Fruit fly (Drosophila melanogaster) whole organism, prepupa: ENCODE measurements around the gene mEFTs.

Experiments
- CG10631 ChIP-seq: fragments of 200-800 bp; sonication (Bioruptor generic); optimal IDR thresholded peaks from 2 replicates; lab custom pipeline; 2016; ENCODE audit warnings: missing biosample characterization, missing genetic modification characterization
- CG10669 ChIP-seq: fragments of 200-800 bp; sonication (Bioruptor generic); optimal IDR thresholded peaks from 3 replicates; lab custom pipeline; 2018; ENCODE audit warnings: missing biosample characterization, mild to moderate bottlenecking, missing genetic modification characterization, moderate library complexity
- CG11294 ChIP-seq: fragments of 200-800 bp; sonication (Bioruptor generic); IDR thresholded peaks from 2 replicates; pipeline ENCODE4 v1.3.6; 2022; ENCODE audit warnings: missing biosample characterization, missing genetic modification characterization
- CG11762 ChIP-seq: fragments of 200-800 bp; sonication (Bioruptor generic); optimal IDR thresholded peaks from 3 replicates; lab custom pipeline; 2016; ENCODE audit warnings: missing biosample characterization, missing genetic modification characterization; ENCODE audit not compliant: insufficient read depth
- CG11902 ChIP-seq: fragments of 200-800 bp; sonication (Bioruptor generic); optimal IDR thresholded peaks from 3 replicates; lab custom pipeline; 2016; ENCODE audit warnings: missing biosample characterization, missing genetic modification characterization
- CG15336 ChIP-seq: fragments of 200-800 bp; sonication (Bioruptor generic); IDR thresholded peaks from 2 replicates; pipeline ENCODE4 v1.3.6; 2022; ENCODE audit warnings: missing biosample characterization, missing genetic modification characterization
- CG1621 ChIP-seq: fragments of 200-800 bp; sonication (Bioruptor generic); optimal IDR thresholded peaks from 3 replicates; lab custom pipeline; 2018; ENCODE audit warnings: missing biosample characterization, mild to moderate bottlenecking, missing genetic modification characterization
- CG16779 ChIP-seq: fragments of 200-800 bp; sonication (Bioruptor generic); optimal IDR thresholded peaks from 3 replicates; lab custom pipeline; 2017; ENCODE audit warnings: missing biosample characterization, mild to moderate bottlenecking, missing genetic modification characterization
- CG3032 ChIP-seq: fragments of 200-800 bp; optimal IDR thresholded peaks from 2 replicates; lab custom pipeline; 2019; ENCODE audit warnings: missing biosample characterization, mild to moderate bottlenecking, missing genetic modification characterization, moderate library complexity
- CG31627 ChIP-seq: fragments of 200-800 bp; sonication (Bioruptor generic); optimal IDR thresholded peaks from 3 replicates; lab custom pipeline; 2016; ENCODE audit warnings: missing biosample characterization, missing genetic modification characterization
- CG34406 ChIP-seq: fragments of 200-800 bp; sonication (Bioruptor generic); optimal IDR thresholded peaks from 3 replicates; lab custom pipeline; 2016; ENCODE audit warnings: missing biosample characterization, missing genetic modification characterization
- CG3919 ChIP-seq: fragments of 200-800 bp; sonication (Bioruptor generic); optimal IDR thresholded peaks from 3 replicates; lab custom pipeline; 2016; ENCODE audit warnings: missing biosample characterization, missing genetic modification characterization
- CG4318 ChIP-seq: fragments of 200-800 bp; sonication (Bioruptor generic); optimal IDR thresholded peaks from 3 replicates; lab custom pipeline; 2017; ENCODE audit warnings: missing biosample characterization, mild to moderate bottlenecking, missing genetic modification characterization
- CG6276 ChIP-seq: fragments of 200-800 bp; sonication (Bioruptor generic); optimal IDR thresholded peaks from 2 replicates; lab custom pipeline; 2017; ENCODE audit warnings: missing biosample characterization, mild to moderate bottlenecking, missing genetic modification characterization
- CG6792 ChIP-seq: fragments of 200-800 bp; sonication (Bioruptor generic); optimal IDR thresholded peaks from 3 replicates; lab custom pipeline; 2016; ENCODE audit warnings: missing biosample characterization, missing genetic modification characterization
- CG6808 ChIP-seq: fragments of 200-800 bp; sonication (Bioruptor generic); optimal IDR thresholded peaks from 3 replicates; lab custom pipeline; 2017; ENCODE audit warnings: missing biosample characterization, missing genetic modification characterization, mild to moderate bottlenecking, moderate library complexity, missing genetic modification reagents
- CG6854 ChIP-seq: fragments of 200-800 bp; sonication (Bioruptor generic); optimal IDR thresholded peaks from 2 replicates; lab custom pipeline; 2017; ENCODE audit warnings: missing biosample characterization, mild to moderate bottlenecking, missing genetic modification characterization
- CG7368 ChIP-seq: fragments of 200-800 bp; sonication (Bioruptor generic); optimal IDR thresholded peaks from 3 replicates; lab custom pipeline; 2016; ENCODE audit warnings: missing biosample characterization, missing genetic modification characterization
- CG8119 ChIP-seq: fragments of 200-800 bp; sonication (Bioruptor generic); IDR thresholded peaks from 3 replicates; pipeline ENCODE4 v1.3.6; 2022; ENCODE audit warnings: missing biosample characterization, missing genetic modification characterization
- CG8319 ChIP-seq: fragments of 200-800 bp; sonication (Bioruptor generic); optimal IDR thresholded peaks from 3 replicates; lab custom pipeline; 2016; ENCODE audit warnings: missing biosample characterization, missing genetic modification characterization
- CG8632 ChIP-seq: fragments of 200-800 bp; sonication (Bioruptor generic); optimal IDR thresholded peaks from 3 replicates; lab custom pipeline; 2016; ENCODE audit warnings: missing biosample characterization, missing genetic modification characterization
- CG9139 ChIP-seq: fragments of 200-800 bp; sonication (Bioruptor generic); optimal IDR thresholded peaks from 3 replicates; lab custom pipeline; 2017; ENCODE audit warnings: missing biosample characterization, mild to moderate bottlenecking, missing genetic modification characterization
- Eip75B ChIP-seq: fragments of 200-800 bp; sonication (Bioruptor generic); optimal IDR thresholded peaks from 3 replicates; lab custom pipeline; 2016; ENCODE audit warnings: missing biosample characterization, missing genetic modification characterization
- Eip78C ChIP-seq: fragments of 200-800 bp; sonication (Bioruptor generic); peaks from one replicate; lab custom pipeline; 2016; ENCODE audit warnings: missing biosample characterization, missing genetic modification characterization
- Eip93F ChIP-seq: fragments of 200-800 bp; sonication (Bioruptor generic); optimal IDR thresholded peaks from 2 replicates; lab custom pipeline; 2016; ENCODE audit warnings: missing biosample characterization, mild to moderate bottlenecking, missing genetic modification characterization
- Ets21C ChIP-seq: fragments of 200-800 bp; sonication (Bioruptor generic); optimal IDR thresholded peaks from 3 replicates; lab custom pipeline; 2016; ENCODE audit warnings: missing biosample characterization, missing genetic modification characterization
- Ets96B ChIP-seq: fragments of 200-800 bp; optimal IDR thresholded peaks from 2 replicates; lab custom pipeline; 2019; ENCODE audit warnings: missing biosample characterization, mild to moderate bottlenecking, missing genetic modification characterization, moderate library complexity
- Gug ChIP-seq: fragments of 200-800 bp; sonication (Bioruptor generic); IDR thresholded peaks from 2 replicates; pipeline ENCODE4 v1.3.6; 2022; ENCODE audit warnings: missing biosample characterization, missing genetic modification characterization
- Hr39 ChIP-seq: fragments of 200-800 bp; sonication (Bioruptor generic); optimal IDR thresholded peaks from 2 replicates; lab custom pipeline; 2016; ENCODE audit warnings: missing biosample characterization, missing genetic modification characterization
- Hr4 ChIP-seq: fragments of 200-800 bp; sonication (Bioruptor generic); optimal IDR thresholded peaks from 3 replicates; lab custom pipeline; 2016; ENCODE audit warnings: missing biosample characterization, missing genetic modification characterization
- Lpt ChIP-seq: fragments of 200-800 bp; sonication (Bioruptor generic); optimal IDR thresholded peaks from 3 replicates; lab custom pipeline; 2016; ENCODE audit warnings: missing biosample characterization, missing genetic modification characterization
- Met ChIP-seq: fragments of 200-800 bp; sonication (Bioruptor generic); optimal IDR thresholded peaks from 3 replicates; lab custom pipeline; 2016; ENCODE audit warnings: missing biosample characterization, missing genetic modification characterization
- OdsH ChIP-seq: fragments of 200-800 bp; sonication (Bioruptor generic); optimal IDR thresholded peaks from 3 replicates; lab custom pipeline; 2016; ENCODE audit warnings: missing biosample characterization, missing genetic modification characterization
- Smox ChIP-seq: fragments of 200-800 bp; sonication (Bioruptor generic); optimal IDR thresholded peaks from 3 replicates; lab custom pipeline; 2016; ENCODE audit warnings: missing biosample characterization, missing genetic modification characterization
- Sox102F ChIP-seq: fragments of 200-800 bp; sonication (Bioruptor generic); optimal IDR thresholded peaks from 2 replicates; lab custom pipeline; 2016; ENCODE audit warnings: missing biosample characterization, mild to moderate bottlenecking, missing genetic modification characterization
- Sox14 ChIP-seq: fragments of 200-800 bp; sonication (Bioruptor generic); optimal IDR thresholded peaks from 3 replicates; lab custom pipeline; 2016; ENCODE audit warnings: missing biosample characterization, missing genetic modification characterization
- Sox15 ChIP-seq: fragments of 200-800 bp; sonication (Bioruptor generic); optimal IDR thresholded peaks from 3 replicates; lab custom pipeline; 2016; ENCODE audit warnings: missing biosample characterization, missing genetic modification characterization
- achi ChIP-seq: fragments of 200-800 bp; sonication (Bioruptor generic); optimal IDR thresholded peaks from 3 replicates; lab custom pipeline; 2016; ENCODE audit warnings: missing biosample characterization, missing genetic modification characterization
- acj6 ChIP-seq: fragments of 200-800 bp; sonication (Bioruptor generic); optimal IDR thresholded peaks from 3 replicates; lab custom pipeline; 2016; ENCODE audit warnings: missing biosample characterization, missing genetic modification characterization
- cyc ChIP-seq: fragments of 200-800 bp; sonication (Bioruptor generic); optimal IDR thresholded peaks from 3 replicates; lab custom pipeline; 2016; ENCODE audit warnings: missing biosample characterization, missing genetic modification characterization
- dac ChIP-seq: fragments of 200-800 bp; sonication (Bioruptor generic); optimal IDR thresholded peaks from 2 replicates; lab custom pipeline; 2017; ENCODE audit warnings: missing biosample characterization, mild to moderate bottlenecking, missing genetic modification characterization
- esn ChIP-seq: fragments of 200-800 bp; sonication (Bioruptor generic); optimal IDR thresholded peaks from 2 replicates; lab custom pipeline; 2016; ENCODE audit warnings: missing biosample characterization, mild to moderate bottlenecking, missing genetic modification characterization, moderate library complexity
- fd59A ChIP-seq: fragments of 200-800 bp; sonication (Bioruptor generic); optimal IDR thresholded peaks from 2 replicates; lab custom pipeline; 2017; ENCODE audit warnings: missing biosample characterization, mild to moderate bottlenecking, missing genetic modification characterization, missing genetic modification reagents
- fkh ChIP-seq: fragments of 200-800 bp; sonication (Bioruptor generic); optimal IDR thresholded peaks from 3 replicates; lab custom pipeline; 2017; ENCODE audit warnings: missing biosample characterization, mild to moderate bottlenecking, missing genetic modification characterization, moderate library complexity
- lz ChIP-seq: fragments of 200-800 bp; sonication (Bioruptor generic); optimal IDR thresholded peaks from 3 replicates; lab custom pipeline; 2016; ENCODE audit warnings: missing biosample characterization, missing genetic modification characterization
- net ChIP-seq: fragments of 200-800 bp; sonication (Bioruptor generic); optimal IDR thresholded peaks from 3 replicates; lab custom pipeline; 2016; ENCODE audit warnings: missing biosample characterization, missing genetic modification characterization
- pdm3 ChIP-seq: fragments of 200-800 bp; sonication (Bioruptor generic); optimal IDR thresholded peaks from 3 replicates; lab custom pipeline; 2016; ENCODE audit warnings: missing biosample characterization, missing genetic modification characterization
- salr ChIP-seq, 2 experiments: fragments of 200-800 bp; sonication (Bioruptor generic); optimal IDR thresholded peaks; 3 replicates each; lab custom pipeline; 2016 to 2018; ENCODE audit warnings: missing biosample characterization in 2 of 2, missing genetic modification characterization in 2 of 2, mild to moderate bottlenecking in 1 of 2
- spab ChIP-seq: fragments of 200-800 bp; sonication (Bioruptor generic); optimal IDR thresholded peaks from 2 replicates; lab custom pipeline; 2017; ENCODE audit warnings: missing biosample characterization, mild to moderate bottlenecking, missing genetic modification characterization, missing genetic modification reagents
- ss ChIP-seq, 2 experiments: fragments of 200-800 bp; sonication (Bioruptor generic); optimal IDR thresholded peaks; 2 replicates in 1 of 2; 3 replicates in 1 of 2; lab custom pipeline; 2017 to 2018; ENCODE audit warnings: mild to moderate bottlenecking in 2 of 2, missing biosample characterization in 2 of 2, missing genetic modification characterization in 2 of 2, moderate library complexity in 1 of 2
- svp ChIP-seq: fragments of 200-800 bp; sonication (Bioruptor generic); peaks from one replicate; lab custom pipeline; 2016; ENCODE audit warnings: missing biosample characterization, missing genetic modification characterization
- topi ChIP-seq: fragments of 200-800 bp; sonication (Bioruptor generic); optimal IDR thresholded peaks from 3 replicates; lab custom pipeline; 2016; ENCODE audit warnings: missing biosample characterization, missing genetic modification characterization
- vri ChIP-seq: fragments of 200-800 bp; sonication (Bioruptor generic); optimal IDR thresholded peaks from 3 replicates; lab custom pipeline; 2016; ENCODE audit warnings: missing biosample characterization, mild to moderate bottlenecking, missing genetic modification characterization

Gene mEFTs

DNA sequence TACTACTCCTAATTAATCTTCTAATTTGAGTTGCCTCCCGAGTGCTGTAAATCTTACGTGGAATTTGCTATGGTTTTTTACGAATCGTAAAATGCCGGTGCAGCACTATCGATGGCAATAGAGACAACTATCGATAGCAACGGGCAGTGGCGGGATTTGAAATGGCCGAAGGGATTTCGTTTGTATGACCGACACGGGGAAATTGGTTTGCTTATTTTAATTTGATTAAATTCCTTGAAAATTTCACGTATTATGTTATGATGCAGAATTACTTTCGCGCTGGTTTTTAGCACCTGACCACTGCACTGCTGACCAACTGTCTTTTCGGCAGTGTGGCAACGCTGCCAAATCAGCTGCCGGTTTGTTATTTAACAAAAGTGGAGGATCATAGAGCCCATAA, 16.7 kb downstream of the mEFTs start, which contains the start of the genes GCS2beta and CG5131:
TSS of gene GCS2beta (minus strand) at position 134 of the 400 bp plus-strand sequence.
TSS of gene CG5131 (plus strand) at position 328 of the 400 bp plus-strand sequence.
- TF ChIP-seq CG11762 (GFP tag; lab: Kevin White, UChicago), result peak; percentile 86
- TF ChIP-seq esn (GFP tag; lab: Kevin White, UChicago), result peak; percentile 93
- peak; percentile 73 for TF ChIP-seq CG6276 (GFP tag; lab: Kevin White, UChicago)
- peak; percentile 91 for TF ChIP-seq CG8319 (GFP tag; lab: Kevin White, UChicago)
- peak; percentile 81 for TF ChIP-seq CG10669
- TF ChIP-seq CG8632, result peak; percentile 82
- TF ChIP-seq dac (GFP tag; lab: Kevin White, UChicago), result peak; percentile 93
- TF ChIP-seq CG15336 (GFP tag; lab: Robert Waterston, UW), result peak; percentile 85
- peak; percentile 95 for TF ChIP-seq Sox14 (GFP tag; lab: Kevin White, UChicago)
- TF ChIP-seq CG1621 (tag; lab: Kevin White, UChicago), result peak; percentile 86
- peak; percentile 91 for TF ChIP-seq Gug (GFP tag; lab: Robert Waterston, UW)
- peak; percentile 85 for TF ChIP-seq CG6792 (GFP tag; lab: Kevin White, UChicago)
- peak; percentile 94 for TF ChIP-seq CG3919 (GFP tag; lab: Kevin White, UChicago)
- TF ChIP-seq cyc (GFP tag; lab: Kevin White, UChicago), result peak; percentile 96
- TF ChIP-seq ss (GFP tag; optimal IDR thresholded peaks at IDR 0.05; lab: Kevin White, UChicago), result no peak
- peak; percentile 87 for TF ChIP-seq CG3032 (tag; lab: Kevin White, UChicago)
- peak; percentile 89 for TF ChIP-seq Met (GFP tag; lab: Kevin White, UChicago)
- TF ChIP-seq salr (GFP tag; optimal IDR thresholded peaks at IDR 0.05; lab: Kevin White, UChicago), result peak; percentile 85 to 86
- TF ChIP-seq Eip78C (GFP tag; lab: Kevin White, UChicago), result peak; percentile 96
- TF ChIP-seq CG8119, result peak; percentile 87
- TF ChIP-seq achi (GFP tag; lab: Kevin White, UChicago), result peak; percentile 91
- peak; percentile 95 for TF ChIP-seq OdsH
- TF ChIP-seq CG6808 (GFP tag; lab: Kevin White, UChicago), result peak; percentile 58
- TF ChIP-seq CG11902, result peak; percentile 95
- peak; percentile 92 for TF ChIP-seq net (GFP tag; lab: Kevin White, UChicago)
- peak; percentile 97 for TF ChIP-seq Hr39 (GFP tag; lab: Kevin White, UChicago)
- peak; percentile 97 for TF ChIP-seq CG31627 (GFP tag; lab: Kevin White, UChicago)
- TF ChIP-seq Smox (GFP tag; lab: Kevin White, UChicago), result peak; percentile 90
- TF ChIP-seq pdm3 (GFP tag; lab: Kevin White, UChicago), result peak; percentile 96
- TF ChIP-seq CG34406 (GFP tag; lab: Kevin White, UChicago), result peak; percentile 82
- TF ChIP-seq Ets96B (tag; lab: Kevin White, UChicago), result peak; percentile 80
- TF ChIP-seq svp, result peak; percentile 97
- peak; percentile 95 for TF ChIP-seq CG10631
- TF ChIP-seq CG6854, result peak; percentile 53
- peak; percentile 70 for TF ChIP-seq fd59A (GFP tag; lab: Kevin White, UChicago)
- no peak for TF ChIP-seq Eip93F (GFP tag; lab: Kevin White, UChicago)
- TF ChIP-seq Eip75B (GFP tag; lab: Kevin White, UChicago), result peak; percentile 91
- TF ChIP-seq Lpt (GFP tag; lab: Kevin White, UChicago), result peak; percentile 81
- peak; percentile 93 for TF ChIP-seq acj6
- TF ChIP-seq CG11294 (GFP tag; lab: Robert Waterston, UW), result peak; percentile 88
- peak; percentile 61 for TF ChIP-seq spab
- peak; percentile 96 for TF ChIP-seq Hr4
- TF ChIP-seq CG7368 (GFP tag; lab: Kevin White, UChicago), result peak; percentile 92
- peak; percentile 91 for TF ChIP-seq topi (GFP tag; lab: Kevin White, UChicago)
- peak; percentile 88 for TF ChIP-seq Sox102F (GFP tag; lab: Kevin White, UChicago)
- peak; percentile 93 for TF ChIP-seq Ets21C (GFP tag; lab: Kevin White, UChicago)
- no peak for TF ChIP-seq CG9139
- peak; percentile 52 for TF ChIP-seq CG16779
- peak; percentile 89 for TF ChIP-seq CG4318
- no peak for TF ChIP-seq fkh
- TF ChIP-seq vri (GFP tag; lab: Kevin White, UChicago), result peak; percentile 89
- peak; percentile 93 for TF ChIP-seq lz (GFP tag; lab: Kevin White, UChicago)
- peak; percentile 94 for TF ChIP-seq Sox15 (GFP tag; lab: Kevin White, UChicago)
